Worm (Caenorhabditis elegans): Measurements from ENCODE around the gene rif-1.2.

The rif-1.2 gene

ce11 chrX:12341338-12341737 is 29.9 kb downstream of the rif-1.2 start, which contains the start of gene zig-2:
zig-2 (minus strand) TSS chrX:12341438.
- TF ChIP-seq nhr-12 (tag; optimal IDR thresholded peaks at IDR 0.05) (no peak), hlh-1 (tag; optimal IDR thresholded peaks at IDR 0.05) (no peak), bed-3 (GFP tag; optimal IDR thresholded peaks at IDR 0.05) (no peak), nhr-28 (tag; optimal IDR thresholded peaks at IDR 0.05) (no peak), M03D4.4 (tag; optimal IDR thresholded peaks at IDR 0.05) (no peak), sptf-1 (tag; optimal IDR thresholded peaks at IDR 0.05) (no peak), ham-2 (GFP tag; optimal IDR thresholded peaks at IDR 0.05) (no peak), sem-2 (GFP tag; optimal IDR thresholded peaks at IDR 0.05) (no peak), snpc-4 (tag; optimal IDR thresholded peaks at IDR 0.05) (no peak), ceh-83 (GFP tag; optimal IDR thresholded peaks at IDR 0.05) (no peak), elt-3 (tag; optimal IDR thresholded peaks at IDR 0.05) (no peak), ceh-39 (tag; optimal IDR thresholded peaks at IDR 0.05) (no peak), blmp-1 (tag; optimal IDR thresholded peaks at IDR 0.05) (no peak), lin-32 (GFP tag; optimal IDR thresholded peaks at IDR 0.05) (no peak), pha-4 (tag; optimal IDR thresholded peaks at IDR 0.05) (no peak), unc-120 (tag; optimal IDR thresholded peaks at IDR 0.05; ENCODE audit: poor library complexity, severe bottlenecking) (no peak)

DNA sequence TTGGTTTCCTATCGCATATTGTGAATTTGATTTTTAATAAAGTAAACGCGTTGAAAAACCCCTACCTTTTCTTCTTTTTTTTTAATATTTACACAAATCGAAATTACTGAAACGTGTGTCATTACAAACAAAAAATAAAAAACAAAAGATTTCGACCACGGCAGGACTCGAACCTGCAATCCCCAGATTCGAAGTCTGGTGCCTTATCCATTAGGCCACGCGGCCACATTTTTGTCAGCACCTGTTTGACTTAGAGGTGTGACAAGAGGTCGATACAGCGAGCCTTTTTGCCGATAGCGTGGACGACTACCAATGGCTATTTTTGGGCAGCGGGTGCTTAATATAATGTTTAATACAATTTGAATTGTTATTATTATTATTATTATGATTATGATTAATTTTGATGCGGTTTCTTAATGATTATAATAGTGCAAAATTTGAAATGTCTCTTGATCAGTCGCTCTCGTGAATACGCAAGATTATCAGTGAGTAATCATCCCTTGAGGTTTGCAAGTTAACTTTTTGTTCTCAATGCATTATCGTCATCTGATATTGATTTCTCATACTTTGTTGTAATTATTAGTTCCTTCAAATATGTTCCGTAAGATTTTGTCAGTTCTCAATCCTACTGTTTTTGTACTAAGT is 33.3 kb downstream of the rif-1.2 start, which contains the start of gene srd-44:
Gene srd-44, plus strand, starts transcription at position 595 of the 645 bp plus-strand sequence.
- TF ChIP-seq lsy-2 (tag; optimal IDR thresholded peaks at IDR 0.05) (no peak), mab-5 (tag; optimal IDR thresholded peaks at IDR 0.05) (no peak), bed-3 (GFP tag; optimal IDR thresholded peaks at IDR 0.05) (no peak), ham-2 (GFP tag; optimal IDR thresholded peaks at IDR 0.05) (no peak), nhr-2 (tag; optimal IDR thresholded peaks at IDR 0.05) (no peak), mls-2 (tag; optimal IDR thresholded peaks at IDR 0.05) (no peak), elt-3 (tag; optimal IDR thresholded peaks at IDR 0.05) (no peak), drap-1 (GFP tag; optimal IDR thresholded peaks at IDR 0.05) (no peak), M03D4.4 (tag; optimal IDR thresholded peaks at IDR 0.05) (peak; percentile 49), unc-120 (tag; optimal IDR thresholded peaks at IDR 0.05; ENCODE audit: poor library complexity, severe bottlenecking) (no peak), cnd-1 (tag; optimal IDR thresholded peaks at IDR 0.05) (peak; percentile 26), nhr-28 (tag; optimal IDR thresholded peaks at IDR 0.05) (no peak), flh-1 (GFP tag; optimal IDR thresholded peaks at IDR 0.05) (no peak), snpc-4 (tag; optimal IDR thresholded peaks at IDR 0.05) (no peak), unc-39 (tag; optimal IDR thresholded peaks at IDR 0.05) (no peak), pha-4 (tag; optimal IDR thresholded peaks at IDR 0.05) (no peak), elt-1 (tag; optimal IDR thresholded peaks at IDR 0.05; ENCODE audit: borderline replicate concordance, insufficient read depth) (no peak), ceh-83 (GFP tag; optimal IDR thresholded peaks at IDR 0.05) (peak; percentile 72), hlh-1 (tag; optimal IDR thresholded peaks at IDR 0.05) (no peak), ceh-39 (tag; optimal IDR thresholded peaks at IDR 0.05) (no peak), nhr-237 (tag; optimal IDR thresholded peaks at IDR 0.05) (no peak), sptf-1 (tag; optimal IDR thresholded peaks at IDR 0.05) (no peak), unc-62 (GFP tag; optimal IDR thresholded peaks at IDR 0.05) (no peak), mep-1 (tag; optimal IDR thresholded peaks at IDR 0.05) (no peak), sem-2 (GFP tag; optimal IDR thresholded peaks at IDR 0.05) (peak; percentile 58)

DNA sequence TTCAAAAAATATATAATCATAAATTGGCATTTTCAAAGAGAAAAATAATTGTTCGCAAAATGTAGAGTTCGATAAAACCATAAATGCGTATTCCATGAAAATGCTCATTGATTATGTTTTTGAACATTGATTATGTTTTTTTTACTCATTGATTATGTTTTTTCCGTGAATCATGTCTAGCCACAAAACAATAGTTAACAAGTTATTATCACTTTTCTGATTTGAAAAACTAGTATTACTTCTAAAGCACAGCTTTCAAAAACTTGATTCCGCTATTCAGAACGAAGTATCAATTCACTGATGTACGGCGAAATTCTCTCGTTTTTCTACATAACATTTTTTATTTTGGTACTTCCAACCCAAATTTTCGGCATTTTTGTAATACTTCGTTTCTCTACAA is 35.4 kb downstream of the rif-1.2 start, which contains the start of gene srd-48:
Gene srd-48, plus strand, starts transcription at position 301 of the 400 bp plus-strand sequence.
- TF ChIP-seq snpc-4 (tag; optimal IDR thresholded peaks at IDR 0.05) (no peak), ceh-83 (GFP tag; optimal IDR thresholded peaks at IDR 0.05) (no peak), hlh-1 (tag; optimal IDR thresholded peaks at IDR 0.05) (no peak), M03D4.4 (tag; optimal IDR thresholded peaks at IDR 0.05) (no peak), elt-3 (tag; optimal IDR thresholded peaks at IDR 0.05) (no peak)

DNA sequence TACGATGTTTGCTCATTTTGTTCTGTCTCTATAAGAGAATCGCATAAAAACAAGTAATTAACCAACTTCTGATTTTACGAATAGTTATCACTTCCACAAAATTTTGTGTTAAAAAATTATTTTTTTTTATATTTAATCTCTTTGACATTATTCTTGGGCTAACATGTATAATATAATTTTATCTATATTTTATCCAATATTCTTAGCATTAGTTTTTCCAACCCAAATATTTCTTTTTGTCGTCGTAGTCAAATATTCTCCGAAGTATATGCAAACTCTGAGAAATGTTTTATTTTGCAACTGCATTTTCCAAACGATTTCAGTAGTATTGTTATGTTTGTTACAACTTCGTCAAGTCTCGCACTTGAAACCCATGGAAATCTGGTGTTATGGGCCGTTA is 37.7 kb downstream of the rif-1.2 start, which contains the start of gene srd-47:
Gene srd-47, plus strand, starts transcription at position 164 of the 400 bp plus-strand sequence.
- TF ChIP-seq flh-1 (GFP tag; optimal IDR thresholded peaks at IDR 0.05): no peak
- no peak for TF ChIP-seq elt-1 (tag; optimal IDR thresholded peaks at IDR 0.05; ENCODE audit: borderline replicate concordance, insufficient read depth)
- TF ChIP-seq snpc-4 (tag; optimal IDR thresholded peaks at IDR 0.05): no peak
- no peak for TF ChIP-seq lsy-2 (tag; optimal IDR thresholded peaks at IDR 0.05)
- no peak for TF ChIP-seq mab-5 (tag; optimal IDR thresholded peaks at IDR 0.05)
- no peak for TF ChIP-seq cnd-1 (tag; optimal IDR thresholded peaks at IDR 0.05)
- TF ChIP-seq ceh-83 (GFP tag; optimal IDR thresholded peaks at IDR 0.05): no peak
- no peak for TF ChIP-seq bed-3 (GFP tag; optimal IDR thresholded peaks at IDR 0.05)
- no peak for TF ChIP-seq sptf-1 (tag; optimal IDR thresholded peaks at IDR 0.05)
- TF ChIP-seq mep-1 (tag; optimal IDR thresholded peaks at IDR 0.05): no peak
- no peak for TF ChIP-seq ces-1 (GFP tag; optimal IDR thresholded peaks at IDR 0.05)
- TF ChIP-seq ceh-39 (tag; optimal IDR thresholded peaks at IDR 0.05): no peak
- no peak for TF ChIP-seq nhr-28 (tag; optimal IDR thresholded peaks at IDR 0.05)
- TF ChIP-seq ham-2 (GFP tag; optimal IDR thresholded peaks at IDR 0.05): no peak
- no peak for TF ChIP-seq nhr-2 (tag; optimal IDR thresholded peaks at IDR 0.05)
- no peak for TF ChIP-seq lin-32 (GFP tag; optimal IDR thresholded peaks at IDR 0.05)
- TF ChIP-seq nhr-76 (tag; optimal IDR thresholded peaks at IDR 0.05): no peak

Data from whole organism, mixed stage, embryonic.